Fruit fly (Drosophila melanogaster) S2 (cell line): ENCODE data around the gene CG32554.

ENCODE experiments used
- CG8478 ChIP-seq: fragments of >200 bp; optimal IDR thresholded peaks from 2 replicates; lab custom pipeline; 2018
- CTCF ChIP-seq, 2 experiments: fragments of >200 bp; optimal IDR thresholded peaks; 2 replicates each; lab custom pipeline; 2018

DNA sequence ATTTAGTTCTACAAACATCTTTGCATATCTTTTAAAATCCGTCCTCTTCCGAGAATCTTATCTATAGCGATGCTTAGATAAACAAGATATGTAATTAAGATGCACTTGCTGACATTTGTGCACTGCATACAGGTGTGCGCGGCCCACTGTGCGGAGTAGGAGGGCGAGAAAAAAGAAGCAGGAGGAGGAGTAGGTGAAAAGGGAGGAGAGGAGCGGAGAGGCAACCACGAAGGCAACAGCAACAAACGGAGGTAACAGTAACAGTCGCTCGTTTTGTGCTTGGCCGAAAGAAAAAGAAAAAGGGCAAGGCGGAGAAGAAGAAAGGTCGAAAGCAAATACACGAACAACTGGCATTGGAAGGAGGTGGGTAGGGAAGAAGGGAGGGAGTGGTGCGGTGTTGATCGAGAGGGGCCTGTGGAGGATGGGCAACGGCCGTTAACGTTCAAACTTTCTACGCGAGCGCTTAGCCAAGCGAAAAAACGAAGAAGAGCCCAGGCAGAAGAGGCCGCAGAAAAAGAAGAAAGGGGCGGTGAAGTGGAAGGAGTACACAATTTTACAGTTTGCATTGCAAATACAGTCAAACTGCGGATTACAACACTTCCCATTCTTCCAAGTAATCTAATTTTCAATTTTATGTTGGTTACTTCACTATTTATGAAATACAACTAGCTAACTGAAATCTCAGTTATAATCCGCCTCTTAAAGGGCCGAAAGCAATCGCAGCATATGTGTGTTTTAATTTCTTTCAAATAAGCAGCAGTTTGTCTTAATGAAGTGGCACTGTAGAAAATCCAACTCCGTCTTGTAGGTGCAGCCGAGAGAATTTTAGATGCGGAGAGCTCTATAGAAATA is 20.1 kb downstream of the CG32554 start:
- TF ChIP-seq CG8478 (lab: Kevin White, UChicago) (no peak), CTCF (optimal IDR thresholded peaks at IDR 0.05; lab: Kevin White, UChicago) (no peak)
